Fruit fly (Drosophila melanogaster): ENCODE measurements around the gene MICU1.

Gene MICU1

DNA sequence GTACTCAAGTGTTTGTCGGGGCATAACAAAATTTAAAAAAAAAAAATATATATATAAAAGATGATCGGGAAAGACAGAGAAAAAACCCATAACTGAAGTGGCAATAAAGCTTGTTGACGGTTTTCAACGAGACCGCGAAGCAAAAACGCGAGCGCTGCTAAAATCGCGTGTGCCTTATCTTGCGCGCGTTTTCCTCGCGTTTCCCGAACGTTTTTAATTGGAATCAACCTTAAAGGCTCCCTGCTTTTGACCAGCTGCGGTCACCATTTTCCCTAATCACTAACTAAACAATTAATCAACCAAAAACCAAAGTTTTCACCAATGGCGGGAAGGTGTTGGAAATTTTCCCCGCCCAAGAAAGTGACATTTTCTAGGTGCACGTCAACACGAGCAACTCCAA, 41.9 kb upstream of the MICU1 start:
- TF ChIP-seq sage (GFP tag; optimal IDR thresholded peaks at IDR 0.05): no peak
- TF ChIP-seq usp (GFP tag; optimal IDR thresholded peaks at IDR 0.05): no peak
- no peak for TF ChIP-seq N (GFP tag; optimal IDR thresholded peaks at IDR 0.05)
- TF ChIP-seq Jra (GFP tag; optimal IDR thresholded peaks at IDR 0.05): no peak
- TF ChIP-seq GATAd (GFP tag; optimal IDR thresholded peaks at IDR 0.05): no peak

- TF ChIP-seq Dfd (GFP tag; optimal IDR thresholded peaks at IDR 0.05) (no peak), dmrt93B (GFP tag; optimal IDR thresholded peaks at IDR 0.05) (peak; percentile 40), CG9705 (GFP tag; optimal IDR thresholded peaks at IDR 0.05) (no peak), Rel (GFP tag; optimal IDR thresholded peaks at IDR 0.05) (no peak), Rel (tag; optimal IDR thresholded peaks at IDR 0.05) (no peak), woc (GFP tag; optimal IDR thresholded peaks at IDR 0.05) (no peak), ey (GFP tag; optimal IDR thresholded peaks at IDR 0.05) (peak; percentile 59), foxo (GFP tag; optimal IDR thresholded peaks at IDR 0.05) (peak in 1 of 2 experiments; percentile 63), lola (GFP tag; optimal IDR thresholded peaks at IDR 0.05) (no peak), Hnf4 (GFP tag; optimal IDR thresholded peaks at IDR 0.05) (peak; percentile 3), OdsH (GFP tag; optimal IDR thresholded peaks at IDR 0.05) (peak; percentile 40), fru (GFP tag; optimal IDR thresholded peaks at IDR 0.05) (peak; percentile 52), tai (GFP tag; optimal IDR thresholded peaks at IDR 0.05) (peak; percentile 16), CrebA (GFP tag; optimal IDR thresholded peaks at IDR 0.05; ENCODE audit: borderline replicate concordance) (no peak), Dif (GFP tag; optimal IDR thresholded peaks at IDR 0.05; ENCODE audit: partially characterized antibody) (no peak), rgr (GFP tag; optimal IDR thresholded peaks at IDR 0.05) (peak; percentile 53), dsf (GFP tag; optimal IDR thresholded peaks at IDR 0.05; ENCODE audit: borderline replicate concordance) (no peak), dl (GFP tag; optimal IDR thresholded peaks at IDR 0.05; ENCODE audit: insufficient read depth in 1 of 2, partially characterized antibody in 2 of 2) (no peak), jim (GFP tag; optimal IDR thresholded peaks at IDR 0.05) (no peak), sage (GFP tag; optimal IDR thresholded peaks at IDR 0.05) (no peak), Jra (GFP tag; optimal IDR thresholded peaks at IDR 0.05) (no peak), CG32264 (GFP tag; optimal IDR thresholded peaks at IDR 0.05) (no peak), Vsx2 (GFP tag; optimal IDR thresholded peaks at IDR 0.05; ENCODE audit: partially characterized antibody) (no peak), brk (GFP tag; optimal IDR thresholded peaks at IDR 0.05) (no peak), Hr78 (GFP tag; optimal IDR thresholded peaks at IDR 0.05) (no peak), pan (optimal IDR thresholded peaks at IDR 0.05) (no peak), usp (GFP tag; optimal IDR thresholded peaks at IDR 0.05) (no peak), HLH106 (tag; optimal IDR thresholded peaks at IDR 0.05) (peak; percentile 68), Abd-B (GFP tag; optimal IDR thresholded peaks at IDR 0.05) (no peak), Mio (GFP tag; optimal IDR thresholded peaks at IDR 0.05) (no peak), GATAd (GFP tag; optimal IDR thresholded peaks at IDR 0.05) (no peak), sv (GFP tag; optimal IDR thresholded peaks at IDR 0.05) (no peak), N (GFP tag; optimal IDR thresholded peaks at IDR 0.05) (no peak), Hr83 (GFP tag; optimal IDR thresholded peaks at IDR 0.05; ENCODE audit: poor library complexity, severe bottlenecking) (no peak), psq (GFP tag; optimal IDR thresholded peaks at IDR 0.05) (peak; percentile 20), h (GFP tag; optimal IDR thresholded peaks at IDR 0.05) (peak; percentile 61), br (GFP tag; optimal IDR thresholded peaks at IDR 0.05) (peak; percentile 36), Sp1 (GFP tag; optimal IDR thresholded peaks at IDR 0.05) (peak; percentile 30), Myc (optimal IDR thresholded peaks at IDR 0.05) (no peak)
Observed at dm6 chr2L:7144061-7144460, 38.0 kb upstream of the MICU1 start.

- peak; percentile 8 for TF ChIP-seq OdsH (GFP tag; optimal IDR thresholded peaks at IDR 0.05)
- peak; percentile 23 for TF ChIP-seq woc (GFP tag; optimal IDR thresholded peaks at IDR 0.05)
- peak; percentile 45 for TF ChIP-seq ey (GFP tag; optimal IDR thresholded peaks at IDR 0.05)
- TF ChIP-seq usp (GFP tag; optimal IDR thresholded peaks at IDR 0.05): no peak
- peak; percentile 25 for TF ChIP-seq Sp1 (GFP tag; optimal IDR thresholded peaks at IDR 0.05)
- TF ChIP-seq sv (GFP tag; optimal IDR thresholded peaks at IDR 0.05): no peak
- TF ChIP-seq tai (GFP tag; optimal IDR thresholded peaks at IDR 0.05): no peak
- peak; percentile 14 for TF ChIP-seq psq (GFP tag; optimal IDR thresholded peaks at IDR 0.05)
- peak; percentile 50 for TF ChIP-seq Hnf4 (GFP tag; optimal IDR thresholded peaks at IDR 0.05)
- peak; percentile 1 for TF ChIP-seq HLH106 (tag; optimal IDR thresholded peaks at IDR 0.05)
- peak in 1 of 2 experiments; percentile 36 for TF ChIP-seq foxo (GFP tag; optimal IDR thresholded peaks at IDR 0.05)
- TF ChIP-seq fru (GFP tag; optimal IDR thresholded peaks at IDR 0.05): peak; percentile 42
- TF ChIP-seq Mio (GFP tag; optimal IDR thresholded peaks at IDR 0.05): no peak
- peak; percentile 44 for TF ChIP-seq h (GFP tag; optimal IDR thresholded peaks at IDR 0.05)
- TF ChIP-seq rgr (GFP tag; optimal IDR thresholded peaks at IDR 0.05): peak; percentile 31
- TF ChIP-seq CrebA (GFP tag; optimal IDR thresholded peaks at IDR 0.05; ENCODE audit: borderline replicate concordance): no peak
- TF ChIP-seq br (GFP tag; optimal IDR thresholded peaks at IDR 0.05): peak; percentile 22
Observed at dm6 chr2L:7145881-7146280, 36.2 kb upstream of the MICU1 start.
